Worm (Caenorhabditis elegans): ENCODE measurements around the gene F45E10.2.

F45E10.2 gene

ce11 chrII:11055223-11055622 lies at the start of gene F45E10.2:
Gene F45E10.2 (minus strand): TSS chrII:11055323.
- TF ChIP-seq T22C8.4 (GFP tag; IDR thresholded peaks at IDR 0.05) (0 out of 2 replicates have a peak, but pooled peaks have one; percentile 13), ztf-23 (GFP tag; IDR thresholded peaks at IDR 0.05) (no peak)

DNA sequence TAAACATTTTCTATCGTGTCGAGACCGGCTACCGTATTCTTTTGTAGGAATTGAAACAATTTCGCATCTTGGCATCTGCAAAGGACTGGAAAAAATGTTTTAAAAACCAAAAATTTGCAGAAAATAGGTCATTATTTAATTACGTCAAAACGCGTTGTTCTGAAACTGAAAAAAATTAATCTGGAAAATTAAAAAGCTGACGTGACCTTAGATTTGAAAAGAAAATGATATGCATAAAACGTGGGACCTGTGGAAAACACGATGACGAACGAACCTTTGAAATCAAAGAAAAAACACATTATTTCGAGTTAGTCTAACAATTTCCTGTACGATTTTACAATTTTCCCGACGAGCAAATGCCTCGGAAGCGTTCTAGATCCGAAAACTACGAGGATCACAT lies 49.0 kb upstream of the F45E10.2 start, which contains the start of gene C09H10.9:
Gene C09H10.9 (plus strand): TSS at position 301 of the 400 bp plus-strand sequence.
- TF ChIP-seq tab-1 (GFP tag; IDR thresholded peaks at IDR 0.05): no peak
- no peak for TF ChIP-seq med-1 (GFP tag; optimal IDR thresholded peaks at IDR 0.05; ENCODE audit: insufficient read depth)
- no peak for TF ChIP-seq flt-1 (GFP tag; IDR thresholded peaks at IDR 0.05)
- TF ChIP-seq ztf-23 (GFP tag; IDR thresholded peaks at IDR 0.05): no peak
- no peak for TF ChIP-seq T22C8.4 (GFP tag; IDR thresholded peaks at IDR 0.05)
- TF ChIP-seq cog-1 (tag; optimal IDR thresholded peaks at IDR 0.05): no peak
- TF ChIP-seq ztf-29 (GFP tag; IDR thresholded peaks at IDR 0.05): no peak
- no peak for TF ChIP-seq ref-1 (GFP tag; conservative IDR thresholded peaks at IDR 0.05)
- no peak for TF ChIP-seq klf-2 (GFP tag; conservative IDR thresholded peaks at IDR 0.05)

DNA sequence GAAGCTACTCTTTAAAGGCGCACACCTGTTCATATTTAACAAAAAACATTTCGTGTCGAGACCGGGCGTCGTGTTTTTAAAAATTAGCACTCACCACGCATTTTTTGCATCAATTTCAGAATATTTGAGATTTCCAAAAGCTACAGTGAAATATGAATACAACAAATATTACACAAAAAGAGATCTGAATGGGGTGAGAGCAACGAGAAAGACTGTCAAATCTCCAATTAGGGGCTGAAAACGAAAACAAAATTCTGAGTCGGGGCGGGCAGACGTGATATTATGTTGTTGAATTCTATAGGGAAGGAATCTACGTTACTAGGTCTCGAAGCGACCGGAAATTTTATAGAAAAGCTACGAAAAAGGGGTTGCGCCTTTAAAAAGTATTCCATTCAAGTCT lies 48.5 kb upstream of the F45E10.2 start, which contains the start of gene C09H10.5:
Gene C09H10.5 (minus strand): TSS at position 101 of the 400 bp plus-strand sequence.
- TF ChIP-seq flt-1 (GFP tag; IDR thresholded peaks at IDR 0.05): no peak
- no peak for TF ChIP-seq med-1 (GFP tag; optimal IDR thresholded peaks at IDR 0.05; ENCODE audit: insufficient read depth)
- TF ChIP-seq ztf-23 (GFP tag; IDR thresholded peaks at IDR 0.05): no peak
- TF ChIP-seq T22C8.4 (GFP tag; IDR thresholded peaks at IDR 0.05): no peak
- TF ChIP-seq klf-2 (GFP tag; conservative IDR thresholded peaks at IDR 0.05): no peak
- TF ChIP-seq tab-1 (GFP tag; IDR thresholded peaks at IDR 0.05): no peak
- no peak for TF ChIP-seq ref-1 (GFP tag; conservative IDR thresholded peaks at IDR 0.05)
- TF ChIP-seq cog-1 (tag; optimal IDR thresholded peaks at IDR 0.05): no peak
- TF ChIP-seq ztf-29 (GFP tag; IDR thresholded peaks at IDR 0.05): no peak

- TF ChIP-seq klf-2 (GFP tag; conservative IDR thresholded peaks at IDR 0.05) (no peak), cog-1 (tag; optimal IDR thresholded peaks at IDR 0.05) (peak; percentile 29), flt-1 (GFP tag; IDR thresholded peaks at IDR 0.05) (no peak), tab-1 (GFP tag; IDR thresholded peaks at IDR 0.05) (no peak), ref-1 (GFP tag; conservative IDR thresholded peaks at IDR 0.05) (no peak), ztf-23 (GFP tag; IDR thresholded peaks at IDR 0.05) (no peak), ztf-29 (GFP tag; IDR thresholded peaks at IDR 0.05) (no peak), med-1 (GFP tag; optimal IDR thresholded peaks at IDR 0.05; ENCODE audit: insufficient read depth) (no peak)
These were observed 47.9 kb upstream of the F45E10.2 start for ce11 chrII:11103052-11103451.

- TF ChIP-seq ztf-23 (GFP tag; IDR thresholded peaks at IDR 0.05): no peak
- no peak for TF ChIP-seq flt-1 (GFP tag; IDR thresholded peaks at IDR 0.05)
- no peak for TF ChIP-seq klf-2 (GFP tag; conservative IDR thresholded peaks at IDR 0.05)
- no peak for TF ChIP-seq ref-1 (GFP tag; conservative IDR thresholded peaks at IDR 0.05)
- no peak for TF ChIP-seq cog-1 (tag; optimal IDR thresholded peaks at IDR 0.05)
- no peak for TF ChIP-seq T22C8.4 (GFP tag; IDR thresholded peaks at IDR 0.05)
- TF ChIP-seq tab-1 (GFP tag; IDR thresholded peaks at IDR 0.05): no peak
- TF ChIP-seq ztf-29 (GFP tag; IDR thresholded peaks at IDR 0.05): no peak
- TF ChIP-seq med-1 (GFP tag; optimal IDR thresholded peaks at IDR 0.05; ENCODE audit: insufficient read depth): no peak
These were observed 46.0 kb upstream of the F45E10.2 start for ce11 chrII:11101171-11101570.

- TF ChIP-seq ref-1 (GFP tag; conservative IDR thresholded peaks at IDR 0.05) (no peak), klf-2 (GFP tag; conservative IDR thresholded peaks at IDR 0.05) (no peak), flt-1 (GFP tag; IDR thresholded peaks at IDR 0.05) (no peak), T22C8.4 (GFP tag; IDR thresholded peaks at IDR 0.05) (no peak), ztf-23 (GFP tag; IDR thresholded peaks at IDR 0.05) (no peak), cog-1 (tag; optimal IDR thresholded peaks at IDR 0.05) (no peak), tab-1 (GFP tag; IDR thresholded peaks at IDR 0.05) (no peak), med-1 (GFP tag; optimal IDR thresholded peaks at IDR 0.05; ENCODE audit: insufficient read depth) (no peak), ztf-29 (GFP tag; IDR thresholded peaks at IDR 0.05) (no peak)
These were observed 44.7 kb upstream of the F45E10.2 start, which contains the start of gene C09H10.4 for ce11 chrII:11099841-11100240. Gene C09H10.4 (plus strand): TSS chrII:11100141.

ce11 chrII:11097154-11097887 lies 42.2 kb upstream of the F45E10.2 start, which contains the start of the genes rpl-36.A and nuo-1:
Gene rpl-36.A (minus strand): TSS chrII:11097204.
Gene nuo-1 (plus strand): TSS chrII:11097837.
- no peak for TF ChIP-seq cog-1 (tag; optimal IDR thresholded peaks at IDR 0.05)
- no peak for TF ChIP-seq ztf-29 (GFP tag; IDR thresholded peaks at IDR 0.05)
- TF ChIP-seq med-1 (GFP tag; optimal IDR thresholded peaks at IDR 0.05; ENCODE audit: insufficient read depth): no peak
- TF ChIP-seq ztf-23 (GFP tag; IDR thresholded peaks at IDR 0.05): 0 out of 2 replicates have a peak, but pooled peaks have one; percentile 22

ce11 chrII:11096233-11096632 lies 41.1 kb upstream of the F45E10.2 start, which contains the start of gene nbs-1:
Gene nbs-1 (minus strand): TSS chrII:11096478.
- TF ChIP-seq T22C8.4 (GFP tag; IDR thresholded peaks at IDR 0.05) (no peak), tab-1 (GFP tag; IDR thresholded peaks at IDR 0.05) (no peak), med-1 (GFP tag; optimal IDR thresholded peaks at IDR 0.05; ENCODE audit: insufficient read depth) (no peak), ztf-23 (GFP tag; IDR thresholded peaks at IDR 0.05) (no peak), flt-1 (GFP tag; IDR thresholded peaks at IDR 0.05) (no peak), cog-1 (tag; optimal IDR thresholded peaks at IDR 0.05) (no peak), ref-1 (GFP tag; conservative IDR thresholded peaks at IDR 0.05) (no peak), ztf-29 (GFP tag; IDR thresholded peaks at IDR 0.05) (no peak), klf-2 (GFP tag; conservative IDR thresholded peaks at IDR 0.05) (no peak)

DNA sequence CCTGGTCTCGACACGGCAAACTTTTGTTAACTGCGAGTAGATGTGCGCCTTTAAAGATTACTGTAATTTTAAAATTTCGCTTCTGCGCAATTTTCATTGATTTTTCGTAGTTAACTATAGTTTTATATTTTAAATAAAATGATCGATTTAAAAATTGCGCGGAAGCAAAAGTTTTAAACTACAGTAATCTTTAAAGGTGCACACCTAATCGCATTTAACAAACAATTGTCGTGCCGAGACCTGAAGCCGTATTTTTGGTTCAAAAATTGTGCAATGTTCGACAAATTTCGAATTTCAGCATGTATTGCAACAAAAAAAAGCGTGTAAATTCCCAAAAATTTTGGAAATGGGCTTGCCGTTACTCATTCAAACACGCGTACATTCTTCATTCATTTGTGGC lies 39.3 kb upstream of the F45E10.2 start:
- no peak for TF ChIP-seq tab-1 (GFP tag; IDR thresholded peaks at IDR 0.05)
- no peak for TF ChIP-seq ztf-29 (GFP tag; IDR thresholded peaks at IDR 0.05)
- TF ChIP-seq ref-1 (GFP tag; conservative IDR thresholded peaks at IDR 0.05): no peak
- no peak for TF ChIP-seq flt-1 (GFP tag; IDR thresholded peaks at IDR 0.05)
- TF ChIP-seq med-1 (GFP tag; optimal IDR thresholded peaks at IDR 0.05; ENCODE audit: insufficient read depth): no peak
- TF ChIP-seq cog-1 (tag; optimal IDR thresholded peaks at IDR 0.05): no peak
- TF ChIP-seq klf-2 (GFP tag; conservative IDR thresholded peaks at IDR 0.05): no peak
- no peak for TF ChIP-seq ztf-23 (GFP tag; IDR thresholded peaks at IDR 0.05)
- no peak for TF ChIP-seq T22C8.4 (GFP tag; IDR thresholded peaks at IDR 0.05)

Measured in whole organism, midembryonic.